Worm (Caenorhabditis elegans): ENCODE results near the gene mog-1.

DNA sequence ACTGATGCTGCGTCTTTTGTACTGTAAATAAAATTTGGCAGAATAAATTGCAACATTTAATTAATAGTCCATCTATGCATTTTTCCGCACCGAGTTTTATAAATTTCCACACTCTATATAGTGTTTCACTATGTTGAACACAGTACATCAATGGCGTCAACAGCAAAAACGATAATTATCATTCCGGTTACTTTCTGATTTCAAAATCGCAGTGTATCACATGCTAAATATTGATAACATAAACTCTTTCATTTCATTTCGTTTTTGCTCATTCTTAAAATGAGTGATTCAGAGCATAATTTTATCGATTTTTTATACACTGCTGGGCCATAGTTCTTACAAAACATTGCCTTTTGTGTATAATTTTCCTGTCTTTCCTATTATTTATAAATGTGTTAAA is 33.7 kb downstream of the mog-1 start:
- no peak for TF ChIP-seq pqm-1 (tag; optimal IDR thresholded peaks at IDR 0.05)
- TF ChIP-seq ceh-30 (tag; optimal IDR thresholded peaks at IDR 0.05), result no peak
- TF ChIP-seq pros-1 (tag; optimal IDR thresholded peaks at IDR 0.05), result no peak
- TF ChIP-seq gmeb-2 (tag; optimal IDR thresholded peaks at IDR 0.05), result no peak

Measured in whole organism, late embryonic.